Worm (Caenorhabditis elegans) whole organism, L4 larva: ENCODE measurements around the gene F36G3.2.

Experiments used
- F10B5.3 ChIP-seq: sonication (generic microtip); optimal IDR thresholded peaks from 2 replicates; lab custom pipeline; 2016; ENCODE audit warnings: mild to moderate bottlenecking, missing genetic modification characterization, missing compliant biosample characterization
- F37D6.2 ChIP-seq: sonication (generic microtip); optimal IDR thresholded peaks from 2 replicates; lab custom pipeline; 2016; ENCODE audit warnings: mild to moderate bottlenecking, missing genetic modification characterization, missing compliant biosample characterization
- F44E2.7 ChIP-seq: fragments of 200-800 bp; sonication (Bioruptor generic); IDR thresholded peaks from 2 replicates; pipeline ENCODE4 v2.1.2; 2022; ENCODE audit warnings: missing genetic modification characterization, missing compliant biosample characterization
- R02D3.7 ChIP-seq: fragments of 150-350 bp; sonication (generic microtip); optimal IDR thresholded peaks from 3 replicates; lab custom pipeline; 2014; ENCODE audit warnings: missing biosample characterization, missing genetic modification characterization
- Y5F2A.4 ChIP-seq: fragments of 200-800 bp; sonication (Bioruptor generic); optimal IDR thresholded peaks from 2 replicates; lab custom pipeline; 2018; ENCODE audit warnings: mild to moderate bottlenecking, missing genetic modification characterization, missing compliant biosample characterization
- Y75B8A.6 ChIP-seq: fragments of 200-800 bp; sonication (Bioruptor generic); IDR thresholded peaks from 2 replicates; pipeline ENCODE4 v1.3.6; 2022; ENCODE audit warnings: missing genetic modification reagents, missing genetic modification characterization, missing compliant biosample characterization
- ZK546.5 ChIP-seq, 2 experiments: sonication (generic microtip); optimal IDR thresholded peaks; 2 replicates each; lab custom pipeline; 2017; ENCODE audit warnings: missing biosample characterization in 2 of 2, missing genetic modification characterization in 2 of 2
- aha-1 ChIP-seq: fragments of 150-350 bp; peaks from one replicate; lab custom pipeline; 2014; ENCODE audit warnings: missing biosample characterization, missing genetic modification characterization
- ama-1 ChIP-seq: fragments of 150-350 bp; optimal IDR thresholded peaks from 2 replicates; lab custom pipeline; 2014; ENCODE audit warnings: inconsistent platforms, mixed read lengths
- ceh-32 ChIP-seq: sonication (generic microtip); optimal IDR thresholded peaks from 2 replicates; lab custom pipeline; 2016; ENCODE audit warnings: mild to moderate bottlenecking, missing genetic modification characterization, missing compliant biosample characterization; ENCODE audit not compliant: poor library complexity
- ceh-44 ChIP-seq: fragments of 200-800 bp; sonication (Bioruptor generic); IDR thresholded peaks from 2 replicates; pipeline ENCODE4 v1.3.6; 2022; ENCODE audit warnings: missing genetic modification reagents, missing genetic modification characterization, missing compliant biosample characterization
- ceh-82 ChIP-seq: sonication (generic microtip); optimal IDR thresholded peaks from 2 replicates; lab custom pipeline; 2017; ENCODE audit warnings: missing biosample characterization, missing genetic modification characterization
- daf-12 ChIP-seq: fragments of 150-350 bp; optimal IDR thresholded peaks from 2 replicates; lab custom pipeline; 2014; ENCODE audit warnings: missing biosample characterization, missing genetic modification reagents, missing genetic modification characterization
- daf-19 ChIP-seq: fragments of 200-800 bp; sonication (Bioruptor generic); conservative IDR thresholded peaks from 2 replicates; pipeline ENCODE4 v1.3.6; 2022; ENCODE audit warnings: missing genetic modification characterization, missing compliant biosample characterization
- dpl-1 ChIP-seq: fragments of 150-350 bp; optimal IDR thresholded peaks from 2 replicates; lab custom pipeline; 2014; ENCODE audit warnings: missing biosample characterization, missing genetic modification reagents, missing genetic modification characterization
- egl-43 ChIP-seq: fragments of 200-800 bp; sonication (Bioruptor generic); IDR thresholded peaks from 2 replicates; pipeline ENCODE4 v1.3.6; 2022; ENCODE audit warnings: missing genetic modification reagents, missing genetic modification characterization, missing compliant biosample characterization
- fkh-10 ChIP-seq: fragments of 150-350 bp; optimal IDR thresholded peaks from 2 replicates; lab custom pipeline; 2014; ENCODE audit warnings: missing biosample characterization, missing genetic modification reagents, missing genetic modification characterization
- hif-1 ChIP-seq, 2 experiments: sonication (generic microtip); optimal IDR thresholded peaks; 2 replicates each; lab custom pipeline; 2016 to 2017; ENCODE audit warnings: missing compliant biosample characterization in 2 of 2, missing genetic modification characterization in 2 of 2, missing genetic modification reagents in 2 of 2, missing genotype in 2 of 2, mild to moderate bottlenecking in 1 of 2
- hlh-11 ChIP-seq: fragments of 200-800 bp; sonication (Bioruptor generic); optimal IDR thresholded peaks from 2 replicates; lab custom pipeline; 2018; ENCODE audit warnings: mild to moderate bottlenecking, missing genetic modification characterization, missing compliant biosample characterization
- hlh-30 ChIP-seq: sonication (generic microtip); optimal IDR thresholded peaks from 2 replicates; lab custom pipeline; 2017; ENCODE audit warnings: antibody characterized with exemption, mild to moderate bottlenecking, missing genetic modification characterization, missing compliant biosample characterization; ENCODE audit not compliant: insufficient read depth
- lin-15B ChIP-seq: fragments of 150-350 bp; sonication (generic microtip); optimal IDR thresholded peaks from 3 replicates; lab custom pipeline; 2014; ENCODE audit warnings: missing biosample characterization, missing genetic modification characterization
- lin-29 ChIP-seq: fragments of 200-800 bp; sonication (Bioruptor generic); IDR thresholded peaks from 2 replicates; pipeline ENCODE4 v1.3.6; 2022; ENCODE audit warnings: missing genetic modification reagents, missing genetic modification characterization, missing compliant biosample characterization
- lir-3 ChIP-seq: sonication (generic microtip); optimal IDR thresholded peaks from 2 replicates; lab custom pipeline; 2016; ENCODE audit warnings: mild to moderate bottlenecking, missing genetic modification characterization, missing compliant biosample characterization
- mep-1 ChIP-seq: fragments of 150-350 bp; sonication (generic microtip); optimal IDR thresholded peaks from 3 replicates; lab custom pipeline; 2014; ENCODE audit warnings: missing biosample characterization, missing genetic modification characterization
- mes-2 ChIP-seq: sonication (generic microtip); optimal IDR thresholded peaks from 2 replicates; lab custom pipeline; 2016; ENCODE audit warnings: missing genotype, mild to moderate bottlenecking, missing genetic modification characterization, missing compliant biosample characterization; ENCODE audit not compliant: poor library complexity, severe bottlenecking
- nhr-10 ChIP-seq: fragments of 150-350 bp; optimal IDR thresholded peaks from 2 replicates; lab custom pipeline; 2014; ENCODE audit warnings: missing biosample characterization, missing genetic modification characterization
- nhr-102 ChIP-seq: sonication (generic microtip); optimal IDR thresholded peaks from 2 replicates; lab custom pipeline; 2016; ENCODE audit warnings: mild to moderate bottlenecking, missing genetic modification characterization, moderate library complexity, missing compliant biosample characterization
- nhr-11 ChIP-seq: fragments of 150-350 bp; optimal IDR thresholded peaks from 2 replicates; lab custom pipeline; 2014; ENCODE audit warnings: missing biosample characterization, missing genetic modification characterization
- nhr-111 ChIP-seq: fragments of 200-800 bp; sonication (Bioruptor generic); optimal IDR thresholded peaks from 2 replicates; lab custom pipeline; 2018; ENCODE audit warnings: mild to moderate bottlenecking, missing genetic modification characterization, missing compliant biosample characterization
- nhr-237 ChIP-seq: sonication (generic microtip); optimal IDR thresholded peaks from 2 replicates; lab custom pipeline; 2017; ENCODE audit warnings: missing biosample characterization, missing genetic modification characterization
- nhr-41 ChIP-seq: fragments of 200-800 bp; sonication (Bioruptor generic); IDR thresholded peaks from 2 replicates; pipeline ENCODE4 v1.3.6; 2022; ENCODE audit warnings: missing genetic modification reagents, missing genetic modification characterization, missing compliant biosample characterization
- nhr-48 ChIP-seq: sonication (generic microtip); optimal IDR thresholded peaks from 2 replicates; lab custom pipeline; 2016; ENCODE audit warnings: mild to moderate bottlenecking, missing genetic modification characterization, missing compliant biosample characterization
- pqm-1 ChIP-seq: sonication (generic microtip); optimal IDR thresholded peaks from 2 replicates; lab custom pipeline; 2017; ENCODE audit warnings: missing biosample characterization, missing genetic modification characterization
- snpc-1.2 ChIP-seq: fragments of 200-800 bp; sonication (Bioruptor generic); IDR thresholded peaks from 2 replicates; pipeline ENCODE4 v1.3.6; 2022; ENCODE audit warnings: missing genetic modification reagents, missing genetic modification characterization, missing compliant biosample characterization
- spr-1 ChIP-seq: sonication (generic microtip); optimal IDR thresholded peaks from 2 replicates; lab custom pipeline; 2016; ENCODE audit warnings: mild to moderate bottlenecking, missing genetic modification characterization, missing compliant biosample characterization
- spr-3 ChIP-seq: fragments of 200-800 bp; sonication (Bioruptor generic); optimal IDR thresholded peaks from 2 replicates; lab custom pipeline; 2018; ENCODE audit warnings: mild to moderate bottlenecking, missing genetic modification characterization, missing compliant biosample characterization
- tra-1 ChIP-seq: fragments of 200-800 bp; sonication (Bioruptor generic); IDR thresholded peaks from 2 replicates; pipeline ENCODE4 v1.3.6; 2022; ENCODE audit warnings: missing genetic modification reagents, missing genetic modification characterization, missing compliant biosample characterization
- unc-39 ChIP-seq: sonication (generic microtip); optimal IDR thresholded peaks from 2 replicates; lab custom pipeline; 2017; ENCODE audit warnings: missing biosample characterization, missing genetic modification characterization
- zfp-3 ChIP-seq: fragments of 200-800 bp; sonication (Bioruptor generic); conservative IDR thresholded peaks from 2 replicates; pipeline ENCODE4 v1.3.6; 2022; ENCODE audit warnings: missing genetic modification reagents, missing genetic modification characterization, missing compliant biosample characterization
- zip-11 ChIP-seq: fragments of 200-800 bp; sonication (Bioruptor generic); IDR thresholded peaks from 2 replicates; pipeline ENCODE4 v1.3.6; 2022; ENCODE audit warnings: missing genetic modification characterization, missing compliant biosample characterization
- ztf-11 ChIP-seq: fragments of 150-350 bp; optimal IDR thresholded peaks from 2 replicates; lab custom pipeline; 2014; ENCODE audit warnings: missing biosample characterization, missing genetic modification characterization

Gene F36G3.2

DNA sequence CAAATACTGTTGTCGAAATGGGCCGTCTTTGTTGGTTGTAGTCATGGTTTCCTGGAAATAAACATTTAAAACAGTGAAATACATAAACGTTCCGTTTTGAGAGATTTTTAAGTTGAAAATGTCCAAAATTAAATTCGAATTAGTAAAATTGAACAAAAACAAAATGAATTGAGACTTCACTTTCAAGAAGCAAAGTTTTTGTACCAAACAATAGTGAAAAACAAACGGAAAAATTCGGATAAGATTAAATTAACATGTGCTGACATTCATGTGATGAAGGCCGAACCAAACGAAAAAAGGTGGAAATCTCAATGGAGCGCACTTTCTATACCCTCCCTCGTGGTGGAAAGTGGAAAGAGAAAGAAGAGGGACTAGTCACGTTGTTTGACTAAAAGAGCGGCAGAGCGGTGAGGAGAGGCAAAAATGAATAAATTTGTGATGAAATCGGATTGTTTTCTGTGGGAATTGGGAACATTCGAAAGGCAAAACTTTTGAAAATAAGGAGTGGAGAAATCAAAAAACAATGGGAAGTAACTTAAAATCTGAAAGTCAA is 44.0 kb upstream of the F36G3.2 start, which contains the start of gene ipla-2 (continued):
- TF ChIP-seq spr-1 (tag; lab: Kevin White, UChicago) (no peak), fkh-10 (GFP tag; lab: Kevin White, UChicago) (peak; percentile 85), egl-43 (GFP tag; lab: Robert Waterston, UW) (no peak), dpl-1 (GFP tag; lab: Kevin White, UChicago) (peak; percentile 45), daf-12 (no peak), nhr-102 (no peak), zfp-3 (GFP tag; lab: Robert Waterston, UW) (no peak), daf-19 (GFP tag; lab: Robert Waterston, UW) (no peak), lin-29 (GFP tag; lab: Robert Waterston, UW) (no peak), unc-39 (no peak), nhr-48 (tag; lab: Kevin White, UChicago) (no peak), mep-1 (no peak), hif-1 (tag; optimal IDR thresholded peaks at IDR 0.05; lab: Kevin White, UChicago) (peak in 1 of 2 experiments; percentile 61), spr-3 (GFP tag; lab: Kevin White, UChicago) (no peak), F37D6.2 (peak; percentile 23), nhr-237 (no peak), R02D3.7 (no peak), F44E2.7 (GFP tag; lab: Robert Waterston, UW) (no peak), ztf-11 (tag; lab: Kevin White, UChicago) (no peak), nhr-41 (GFP tag; lab: Robert Waterston, UW) (no peak), nhr-10 (no peak), ceh-82 (tag; lab: Kevin White, UChicago) (no peak), mes-2 (tag; lab: Kevin White, UChicago) (peak; percentile 75), ZK546.5 (tag; optimal IDR thresholded peaks at IDR 0.05; lab: Kevin White, UChicago) (no peak), ceh-44 (GFP tag; lab: Robert Waterston, UW) (no peak), nhr-111 (GFP tag; lab: Kevin White, UChicago) (no peak), ceh-32 (no peak), zip-11 (no peak), lin-15B (tag; lab: Kevin White, UChicago) (no peak), tra-1 (GFP tag; lab: Robert Waterston, UW) (no peak; the same call in 1 of the 2 replicates), snpc-1.2 (no peak), lir-3 (tag; lab: Kevin White, UChicago) (no peak), ama-1 (lab: Kevin White, UChicago) (no peak)
- TF ChIP-seq, all 104 proteins: peak for 27

DNA sequence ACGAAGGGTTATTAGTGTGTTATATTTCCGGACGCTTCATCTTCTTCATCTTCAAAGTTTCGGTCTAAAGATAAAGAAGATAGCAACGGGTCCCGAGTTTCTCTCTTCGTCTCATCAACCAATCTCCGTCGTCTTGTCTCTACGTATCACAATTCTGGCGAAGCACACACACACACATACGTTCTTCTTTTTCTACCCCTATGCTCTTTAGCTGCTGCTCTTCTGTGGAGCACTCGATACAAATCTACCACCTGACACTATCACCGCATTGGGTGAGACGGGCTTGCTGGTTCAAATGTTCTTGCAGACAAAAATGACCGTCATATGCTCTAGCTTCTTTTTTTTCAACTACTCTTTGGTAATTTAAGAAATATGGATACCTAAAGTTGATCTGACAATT is 38.3 kb upstream of the F36G3.2 start:
- TF ChIP-seq pqm-1 = no peak
- TF ChIP-seq nhr-11 (tag; lab: Kevin White, UChicago) = peak; percentile 28
- TF ChIP-seq F10B5.3 (tag; lab: Kevin White, UChicago) = no peak
- TF ChIP-seq mes-2 (tag; lab: Kevin White, UChicago) = no peak
- no peak for TF ChIP-seq ztf-11 (tag; lab: Kevin White, UChicago)
- TF ChIP-seq nhr-111 (GFP tag; lab: Kevin White, UChicago) = no peak
- TF ChIP-seq hlh-30 (tag; lab: Kevin White, UChicago) = peak; percentile 20
- no peak for TF ChIP-seq Y75B8A.6 (GFP tag; lab: Robert Waterston, UW)
- TF ChIP-seq hlh-11 (tag; lab: Kevin White, UChicago) = peak; percentile 41
- TF ChIP-seq Y5F2A.4 = no peak
- TF ChIP-seq egl-43 (GFP tag; lab: Robert Waterston, UW) = no peak
- TF ChIP-seq aha-1 (tag; lab: Kevin White, UChicago) = peak; percentile 14
